Worm (Caenorhabditis elegans) whole organism, mixed stage, embryonic: Measurements from ENCODE around the gene T27E7.3.
"Not testable (repeated sequence)": the region's sequence is repeated elsewhere in the genome, so short reads cannot be mapped to it uniquely, and the experiment has no call there.

Experiments
- bed-3 ChIP-seq: fragments of 200-800 bp; sonication (Bioruptor generic); optimal IDR thresholded peaks from 3 replicates; lab custom pipeline; 2018; ENCODE audit warnings: mild to moderate bottlenecking, missing genetic modification characterization, moderate library complexity, missing compliant biosample characterization
- blmp-1 ChIP-seq: fragments of 150-350 bp; optimal IDR thresholded peaks from 2 replicates; lab custom pipeline; 2014; ENCODE audit warnings: missing biosample characterization, missing genetic modification characterization
- ceh-39 ChIP-seq: fragments of 150-350 bp; optimal IDR thresholded peaks from 2 replicates; lab custom pipeline; 2014; ENCODE audit warnings: missing biosample characterization, missing genetic modification characterization
- ceh-43 ChIP-seq: fragments of 200-800 bp; sonication (Bioruptor generic); optimal IDR thresholded peaks from 2 replicates; lab custom pipeline; 2018; ENCODE audit warnings: mild to moderate bottlenecking, missing genetic modification characterization, moderate library complexity, missing compliant biosample characterization
- ceh-83 ChIP-seq: fragments of 200-800 bp; sonication (Bioruptor generic); optimal IDR thresholded peaks from 2 replicates; lab custom pipeline; 2018; ENCODE audit warnings: mild to moderate bottlenecking, missing genetic modification characterization, missing compliant biosample characterization
- ces-1 ChIP-seq: fragments of 150-350 bp; optimal IDR thresholded peaks from 2 replicates; lab custom pipeline; 2014; ENCODE audit warnings: missing biosample characterization, missing genetic modification reagents, missing genetic modification characterization
- drap-1 ChIP-seq: fragments of 200-800 bp; sonication (Bioruptor generic); optimal IDR thresholded peaks from 3 replicates; lab custom pipeline; 2018; ENCODE audit warnings: mild to moderate bottlenecking, missing genetic modification characterization, missing compliant biosample characterization
- elt-1 ChIP-seq: sonication (generic microtip); optimal IDR thresholded peaks from 2 replicates; lab custom pipeline; 2017; ENCODE audit warnings: missing genetic modification characterization, mild to moderate bottlenecking, missing compliant biosample characterization, antibody characterized with exemption, moderate library complexity, borderline replicate concordance; ENCODE audit not compliant: insufficient read depth
- elt-3 ChIP-seq: fragments of 150-350 bp; optimal IDR thresholded peaks from 2 replicates; lab custom pipeline; 2014; ENCODE audit warnings: missing biosample characterization, missing genetic modification characterization
- ham-2 ChIP-seq: fragments of 200-800 bp; sonication (Bioruptor generic); optimal IDR thresholded peaks from 2 replicates; lab custom pipeline; 2018; ENCODE audit warnings: mild to moderate bottlenecking, missing genetic modification characterization, missing compliant biosample characterization
- hlh-1 ChIP-seq: fragments of 150-350 bp; optimal IDR thresholded peaks from 2 replicates; lab custom pipeline; 2014; ENCODE audit warnings: missing biosample characterization, missing genetic modification reagents, missing genetic modification characterization
- lin-13 ChIP-seq: fragments of 150-350 bp; optimal IDR thresholded peaks from 2 replicates; lab custom pipeline; 2014; ENCODE audit warnings: missing biosample characterization, missing genetic modification characterization
- lin-32 ChIP-seq: fragments of 200-800 bp; sonication (Bioruptor generic); optimal IDR thresholded peaks from 2 replicates; lab custom pipeline; 2018; ENCODE audit warnings: mild to moderate bottlenecking, missing genetic modification characterization, missing compliant biosample characterization
- lsy-2 ChIP-seq: fragments of 150-350 bp; optimal IDR thresholded peaks from 2 replicates; lab custom pipeline; 2014; ENCODE audit warnings: missing biosample characterization, missing genetic modification characterization
- mab-5 ChIP-seq: fragments of 150-350 bp; optimal IDR thresholded peaks from 2 replicates; lab custom pipeline; 2014; ENCODE audit warnings: missing biosample characterization, missing genetic modification characterization
- mep-1 ChIP-seq: fragments of 150-350 bp; optimal IDR thresholded peaks from 2 replicates; lab custom pipeline; 2017; ENCODE audit warnings: missing biosample characterization, missing genetic modification reagents, missing genetic modification characterization, inconsistent platforms
- mls-2 ChIP-seq: sonication (generic microtip); optimal IDR thresholded peaks from 2 replicates; lab custom pipeline; 2016; ENCODE audit warnings: mild to moderate bottlenecking, missing genetic modification characterization, moderate library complexity, missing compliant biosample characterization
- nhr-2 ChIP-seq: fragments of 150-350 bp; optimal IDR thresholded peaks from 2 replicates; lab custom pipeline; 2014; ENCODE audit warnings: missing biosample characterization, missing genetic modification characterization
- nhr-28 ChIP-seq: fragments of 150-350 bp; optimal IDR thresholded peaks from 2 replicates; lab custom pipeline; 2014; ENCODE audit warnings: missing biosample characterization, missing genetic modification characterization
- nhr-76 ChIP-seq: sonication (generic microtip); optimal IDR thresholded peaks from 2 replicates; lab custom pipeline; 2017; ENCODE audit warnings: missing biosample characterization, missing genetic modification characterization
- pha-4 ChIP-seq: fragments of 150-350 bp; optimal IDR thresholded peaks from 2 replicates; lab custom pipeline; 2018; ENCODE audit warnings: missing biosample characterization, missing genetic modification reagents, missing genetic modification characterization
- sem-2 ChIP-seq: fragments of 200-800 bp; sonication (Bioruptor generic); optimal IDR thresholded peaks from 2 replicates; lab custom pipeline; 2018; ENCODE audit warnings: mild to moderate bottlenecking, missing genetic modification characterization, missing compliant biosample characterization
- snpc-4 ChIP-seq: fragments of 150-350 bp; optimal IDR thresholded peaks from 2 replicates; lab custom pipeline; 2014; ENCODE audit warnings: missing biosample characterization, missing genetic modification characterization
- sptf-1 ChIP-seq: sonication (generic microtip); optimal IDR thresholded peaks from 2 replicates; lab custom pipeline; 2017; ENCODE audit warnings: mild to moderate bottlenecking, missing genetic modification characterization, moderate library complexity, missing compliant biosample characterization
- unc-120 ChIP-seq: sonication (generic microtip); optimal IDR thresholded peaks from 2 replicates; lab custom pipeline; 2017; ENCODE audit warnings: missing genetic modification characterization, missing compliant biosample characterization; ENCODE audit not compliant: poor library complexity, severe bottlenecking
- unc-39 ChIP-seq: fragments of 150-350 bp; optimal IDR thresholded peaks from 2 replicates; lab custom pipeline; 2014; ENCODE audit warnings: missing biosample characterization, missing genetic modification characterization
- unc-62 ChIP-seq: fragments of 150-350 bp; optimal IDR thresholded peaks from 2 replicates; lab custom pipeline; 2014; ENCODE audit warnings: missing biosample characterization, missing genetic modification reagents, missing genetic modification characterization

T27E7.3 gene

ce11 chrIV:14542517-14542916 lies 13.7 kb downstream of the T27E7.3 start, which contains the start of gene pals-29:
Gene pals-29, minus strand, starts transcription at chrIV:14542617.
- TF ChIP-seq elt-3 (no peak), sem-2 (GFP tag; lab: Kevin White, UChicago) (no peak), snpc-4 (tag; lab: Kevin White, UChicago) (no peak), mep-1 (tag; lab: Kevin White, UChicago) (no peak), lin-13 (tag; lab: Kevin White, UChicago) (no peak), sptf-1 (tag; lab: Kevin White, UChicago) (no peak), ceh-39 (tag; lab: Kevin White, UChicago) (no peak), blmp-1 (tag; lab: Kevin White, UChicago) (no peak), mls-2 (tag; lab: Kevin White, UChicago) (no peak)

ce11 chrIV:14547292-14547691 lies 18.5 kb downstream of the T27E7.3 start:
- no peak for TF ChIP-seq bed-3 (GFP tag; lab: Kevin White, UChicago)
- no peak for TF ChIP-seq hlh-1
- no peak for TF ChIP-seq unc-62
- no peak for TF ChIP-seq ces-1 (GFP tag; lab: Kevin White, UChicago)
- no peak for TF ChIP-seq elt-3
- no peak for TF ChIP-seq ham-2 (GFP tag; lab: Kevin White, UChicago)
- TF ChIP-seq snpc-4 (tag; lab: Kevin White, UChicago), result no peak
- TF ChIP-seq mls-2 (tag; lab: Kevin White, UChicago), result no peak
- TF ChIP-seq lin-32 (GFP tag; lab: Kevin White, UChicago), result no peak

- TF ChIP-seq mep-1 (tag; lab: Kevin White, UChicago) (no peak), elt-1 (tag; lab: Kevin White, UChicago) (no peak), ceh-39 (tag; lab: Kevin White, UChicago) (no peak), lin-13 (tag; lab: Kevin White, UChicago) (no peak), mab-5 (no peak)
Observed at ce11 chrIV:14549308-14549707, 20.5 kb downstream of the T27E7.3 start, which contains the start of gene T27E7.9. Gene T27E7.9, minus strand, starts transcription at chrIV:14549408.

- not testable (repeated sequence) for TF ChIP-seq unc-62; ham-2 (GFP tag; lab: Kevin White, UChicago); unc-120 (tag; lab: Kevin White, UChicago)
Observed at ce11 chrIV:14551870-14552269, 23.1 kb downstream of the T27E7.3 start, which contains the start of gene pals-30. Gene pals-30, minus strand, starts transcription at chrIV:14551970.

ce11 chrIV:14554788-14555187 lies 26.0 kb downstream of the T27E7.3 start, which contains the start of gene Y57G11B.6:
Gene Y57G11B.6, minus strand, starts transcription at chrIV:14554888.
- TF ChIP-seq blmp-1 (tag; lab: Kevin White, UChicago), result no peak
- no peak for TF ChIP-seq ceh-43
- TF ChIP-seq mab-5, result no peak
- TF ChIP-seq pha-4 (tag; lab: Kevin White, UChicago), result no peak
- no peak for TF ChIP-seq lsy-2 (tag; lab: Kevin White, UChicago)
- TF ChIP-seq sptf-1 (tag; lab: Kevin White, UChicago), result no peak
- TF ChIP-seq, all 35 proteins: peak for 0

- no peak for TF ChIP-seq nhr-2 (tag; lab: Kevin White, UChicago)
- no peak for TF ChIP-seq lin-13 (tag; lab: Kevin White, UChicago)
- TF ChIP-seq unc-62, result no peak
- no peak for TF ChIP-seq blmp-1 (tag; lab: Kevin White, UChicago)
- no peak for TF ChIP-seq sem-2 (GFP tag; lab: Kevin White, UChicago)
- no peak for TF ChIP-seq ces-1 (GFP tag; lab: Kevin White, UChicago)
- no peak for TF ChIP-seq drap-1 (GFP tag; lab: Kevin White, UChicago)
- no peak for TF ChIP-seq bed-3 (GFP tag; lab: Kevin White, UChicago)
- no peak for TF ChIP-seq nhr-28 (tag; lab: Kevin White, UChicago)
- no peak for TF ChIP-seq mep-1 (tag; lab: Kevin White, UChicago)
- TF ChIP-seq elt-1 (tag; lab: Kevin White, UChicago), result no peak
- TF ChIP-seq unc-120 (tag; lab: Kevin White, UChicago), result no peak
- TF ChIP-seq ceh-83 (GFP tag; lab: Kevin White, UChicago), result no peak
- no peak for TF ChIP-seq nhr-76
- no peak for TF ChIP-seq unc-39
Observed at ce11 chrIV:14557642-14558041, 28.8 kb downstream of the T27E7.3 start.
